Worm (Caenorhabditis elegans): ENCODE measurements around the gene F45B8.5.

Gene F45B8.5

DNA sequence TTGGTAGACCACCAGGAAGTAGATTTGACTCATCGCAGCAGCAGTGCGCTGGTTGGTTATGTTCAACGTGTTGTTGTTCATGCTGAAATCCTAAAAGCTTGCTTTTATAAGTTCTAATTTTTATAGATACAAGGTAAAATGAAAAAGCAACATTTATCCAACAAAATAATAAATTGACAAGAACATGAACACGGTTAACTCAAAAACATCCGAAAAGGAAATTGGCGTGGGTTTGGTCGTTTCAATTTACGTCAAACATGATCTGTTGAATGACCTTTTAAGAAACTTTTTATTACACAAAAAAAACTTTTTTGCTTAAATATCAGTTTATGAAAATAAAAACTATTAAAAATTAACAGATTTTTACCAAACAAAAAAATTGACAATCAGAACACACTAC lies 37.0 kb upstream of the F45B8.5 start, which contains the start of gene ntr-2:
ntr-2 (minus strand) TSS at position 101 of the 400 bp plus-strand sequence.
- TF ChIP-seq nhr-237 (tag; optimal IDR thresholded peaks at IDR 0.05) (no peak), Y55F3AM.14 (GFP tag; optimal IDR thresholded peaks at IDR 0.05) (no peak), unc-62 (GFP tag; optimal IDR thresholded peaks at IDR 0.05) (no peak), lsy-2 (tag; optimal IDR thresholded peaks at IDR 0.05) (no peak), elt-1 (tag; optimal IDR thresholded peaks at IDR 0.05) (no peak), sma-3 (GFP tag; optimal IDR thresholded peaks at IDR 0.05) (no peak), nhr-23 (tag; optimal IDR thresholded peaks at IDR 0.05) (no peak), ztf-4 (tag; optimal IDR thresholded peaks at IDR 0.05) (no peak)

DNA sequence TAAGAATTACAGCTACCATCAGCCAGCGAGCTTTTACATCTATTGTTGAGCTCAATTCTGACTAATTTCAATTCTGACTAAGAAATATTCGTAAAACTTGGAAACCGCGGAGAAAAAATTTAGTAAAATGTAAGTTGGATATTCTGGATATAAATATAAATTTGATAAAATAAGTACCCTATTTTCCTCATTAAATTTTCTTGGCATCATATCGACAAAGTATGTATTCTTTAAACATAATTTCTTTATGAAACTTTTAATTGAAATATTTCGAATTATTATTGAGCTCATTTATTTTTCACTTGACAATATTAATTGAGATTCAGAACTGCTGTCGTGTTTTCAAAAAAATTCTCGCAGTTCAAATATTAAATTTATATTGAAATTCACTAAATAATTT lies 36.3 kb upstream of the F45B8.5 start:
- TF ChIP-seq nhr-25 (tag; optimal IDR thresholded peaks at IDR 0.05) (no peak), unc-55 (GFP tag; optimal IDR thresholded peaks at IDR 0.05) (no peak), lsy-2 (tag; optimal IDR thresholded peaks at IDR 0.05) (no peak), Y55F3AM.14 (GFP tag; optimal IDR thresholded peaks at IDR 0.05) (no peak), ZK546.5 (tag; optimal IDR thresholded peaks at IDR 0.05) (no peak), lin-11 (tag; optimal IDR thresholded peaks at IDR 0.05) (no peak), ztf-1 (GFP tag; conservative IDR thresholded peaks at IDR 0.05) (no peak), elt-3 (tag; optimal IDR thresholded peaks at IDR 0.05) (no peak), nhr-10 (tag; optimal IDR thresholded peaks at IDR 0.05) (no peak), ceh-82 (tag; optimal IDR thresholded peaks at IDR 0.05) (no peak), skn-1 (tag; optimal IDR thresholded peaks at IDR 0.05) (no peak), gmeb-1 (tag; optimal IDR thresholded peaks at IDR 0.05) (no peak), nhr-6 (tag; optimal IDR thresholded peaks at IDR 0.05) (no peak), unc-62 (GFP tag; optimal IDR thresholded peaks at IDR 0.05) (no peak)

DNA sequence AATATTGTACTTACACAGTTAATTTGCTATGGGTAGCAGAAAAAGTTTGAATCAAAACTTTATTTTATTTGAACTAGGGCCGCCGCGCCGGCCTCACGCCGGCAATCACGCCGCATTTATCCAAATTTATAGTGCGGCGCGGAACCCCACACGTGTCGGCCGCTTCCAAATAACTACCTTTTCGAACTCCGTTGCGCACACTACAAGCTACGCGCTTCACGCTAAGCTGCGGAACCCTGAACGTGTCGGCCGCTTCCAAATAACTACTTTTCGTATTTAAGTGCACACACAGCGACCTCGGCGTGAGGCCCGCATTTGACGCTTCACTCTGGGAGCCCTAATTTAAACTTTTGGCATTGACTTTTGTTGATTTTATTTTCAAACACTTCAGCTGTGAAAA lies 34.4 kb upstream of the F45B8.5 start:
- TF ChIP-seq nhr-129 (tag; optimal IDR thresholded peaks at IDR 0.05) (no peak), sma-9 (GFP tag; optimal IDR thresholded peaks at IDR 0.05) (no peak), sma-9 (tag; optimal IDR thresholded peaks at IDR 0.05) (no peak), elt-1 (tag; optimal IDR thresholded peaks at IDR 0.05) (no peak), unc-55 (GFP tag; optimal IDR thresholded peaks at IDR 0.05) (no peak), sma-3 (GFP tag; optimal IDR thresholded peaks at IDR 0.05) (no peak), nhr-25 (tag; optimal IDR thresholded peaks at IDR 0.05) (no peak), ceh-82 (tag; optimal IDR thresholded peaks at IDR 0.05) (no peak), lin-13 (GFP tag; optimal IDR thresholded peaks at IDR 0.05) (no peak), Y55F3AM.14 (GFP tag; optimal IDR thresholded peaks at IDR 0.05) (no peak), alr-1 (tag; optimal IDR thresholded peaks at IDR 0.05) (no peak), ceh-16 (tag; optimal IDR thresholded peaks at IDR 0.05) (no peak), nhr-237 (tag; optimal IDR thresholded peaks at IDR 0.05) (no peak), mdl-1 (tag; optimal IDR thresholded peaks at IDR 0.05) (no peak), sem-4 (tag; optimal IDR thresholded peaks at IDR 0.05) (no peak)

DNA sequence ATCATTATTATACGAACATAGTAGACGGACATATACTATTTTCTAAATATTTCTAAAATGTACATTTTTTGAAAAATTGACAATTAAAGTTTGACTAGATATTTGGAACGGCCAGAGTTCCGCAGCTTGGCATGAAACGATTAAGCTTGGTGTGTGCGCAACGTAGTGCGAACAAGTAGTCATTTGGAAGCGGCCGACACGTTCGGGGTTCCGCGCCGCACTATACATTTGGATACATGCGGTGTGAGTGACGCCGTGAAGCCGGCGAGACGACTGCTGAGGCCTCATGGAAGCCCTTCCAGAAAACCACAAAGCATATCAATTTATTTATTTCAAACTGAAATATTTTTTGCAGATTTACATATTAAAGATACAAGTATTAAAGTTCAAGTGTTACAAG lies 27.7 kb upstream of the F45B8.5 start:
- TF ChIP-seq snpc-4 (tag; optimal IDR thresholded peaks at IDR 0.05) (peak; percentile 87), nhr-6 (tag; optimal IDR thresholded peaks at IDR 0.05) (no peak)

DNA sequence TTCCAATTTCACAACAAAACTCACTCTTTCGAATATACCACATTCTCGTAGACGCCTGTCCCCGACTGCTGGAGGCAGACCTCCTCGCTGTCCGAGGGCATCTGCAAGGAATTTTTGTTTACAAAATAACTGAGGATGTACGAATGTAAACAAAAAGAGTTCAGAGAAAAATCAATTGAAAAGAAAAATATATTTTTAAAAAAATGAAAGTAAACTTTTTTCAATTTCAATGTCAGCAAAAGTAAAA lies 19.7 kb upstream of the F45B8.5 start, which contains the start of gene mrp-5:
mrp-5 (minus strand) TSS at position 101 of the 247 bp plus-strand sequence.
- no peak for TF ChIP-seq gmeb-1 (tag; optimal IDR thresholded peaks at IDR 0.05)
- no peak for TF ChIP-seq nhr-6 (tag; optimal IDR thresholded peaks at IDR 0.05)
- TF ChIP-seq mdl-1 (tag; optimal IDR thresholded peaks at IDR 0.05): no peak
- TF ChIP-seq sma-9 (GFP tag; optimal IDR thresholded peaks at IDR 0.05): no peak
- TF ChIP-seq sma-9 (tag; optimal IDR thresholded peaks at IDR 0.05): no peak
- no peak for TF ChIP-seq sma-3 (GFP tag; optimal IDR thresholded peaks at IDR 0.05)
- no peak for TF ChIP-seq aly-2 (tag; optimal IDR thresholded peaks at IDR 0.05)
- no peak for TF ChIP-seq blmp-1 (tag; optimal IDR thresholded peaks at IDR 0.05; ENCODE audit: insufficient read depth)
- no peak for TF ChIP-seq ceh-82 (tag; optimal IDR thresholded peaks at IDR 0.05)
- no peak for TF ChIP-seq sem-4 (tag; optimal IDR thresholded peaks at IDR 0.05)
- no peak for TF ChIP-seq lin-13 (GFP tag; optimal IDR thresholded peaks at IDR 0.05)
- no peak for TF ChIP-seq ztf-4 (tag; optimal IDR thresholded peaks at IDR 0.05)
- no peak for TF ChIP-seq skn-1 (tag; optimal IDR thresholded peaks at IDR 0.05)
- TF ChIP-seq elt-1 (tag; optimal IDR thresholded peaks at IDR 0.05): no peak
- no peak for TF ChIP-seq lsy-2 (tag; optimal IDR thresholded peaks at IDR 0.05)
- no peak for TF ChIP-seq nhr-77 (tag; optimal IDR thresholded peaks at IDR 0.05)

All from whole organism, L2 larva.